Worm (Caenorhabditis elegans) whole organism, L4 larva: ENCODE results near the gene ragc-1.

ENCODE experiments used
- F49E8.2 ChIP-seq: sonication (generic microtip); optimal IDR thresholded peaks from 2 replicates; lab custom pipeline; 2016; ENCODE audit warnings: missing compliant biosample characterization, mild to moderate bottlenecking, missing genetic modification characterization, borderline replicate concordance
- R02D3.7 ChIP-seq: fragments of 150-350 bp; sonication (generic microtip); optimal IDR thresholded peaks from 3 replicates; lab custom pipeline; 2014; ENCODE audit warnings: missing biosample characterization, missing genetic modification characterization
- T26A8.4 ChIP-seq: fragments of 200-800 bp; sonication (Bioruptor generic); IDR thresholded peaks from 2 replicates; pipeline ENCODE4 v1.3.6; 2022; ENCODE audit warnings: missing genetic modification characterization, missing compliant biosample characterization
- Y48G9A.11 ChIP-seq: fragments of 200-800 bp; sonication (Bioruptor generic); IDR thresholded peaks from 2 replicates; pipeline ENCODE4 v1.3.6; 2022; ENCODE audit warnings: missing genetic modification reagents, missing genetic modification characterization, missing compliant biosample characterization
- ZK337.2 ChIP-seq: fragments of 200-800 bp; sonication (Bioruptor generic); IDR thresholded peaks from 2 replicates; pipeline ENCODE4 v1.3.6; 2022; ENCODE audit warnings: missing genetic modification reagents, missing genetic modification characterization, missing compliant biosample characterization
- ZK546.5 ChIP-seq, 2 experiments: sonication (generic microtip); optimal IDR thresholded peaks; 2 replicates each; lab custom pipeline; 2017; ENCODE audit warnings: missing biosample characterization in 2 of 2, missing genetic modification characterization in 2 of 2
- aha-1 ChIP-seq: fragments of 150-350 bp; peaks from one replicate; lab custom pipeline; 2014; ENCODE audit warnings: missing biosample characterization, missing genetic modification characterization
- arid-1 ChIP-seq: fragments of 200-800 bp; sonication (Bioruptor generic); conservative IDR thresholded peaks from 2 replicates; pipeline ENCODE4 v1.3.6; 2022; ENCODE audit warnings: missing genetic modification reagents, missing genetic modification characterization, missing compliant biosample characterization
- ceh-20 ChIP-seq: fragments of 200-800 bp; sonication (Bioruptor generic); IDR thresholded peaks from 2 replicates; pipeline ENCODE4 v1.3.6; 2022; ENCODE audit warnings: missing genetic modification reagents, missing genetic modification characterization, missing compliant biosample characterization
- ceh-28 ChIP-seq: fragments of 150-350 bp; optimal IDR thresholded peaks from 2 replicates; lab custom pipeline; 2014; ENCODE audit warnings: missing biosample characterization, missing genetic modification reagents, missing genetic modification characterization
- ceh-32 ChIP-seq: sonication (generic microtip); optimal IDR thresholded peaks from 2 replicates; lab custom pipeline; 2016; ENCODE audit warnings: mild to moderate bottlenecking, missing genetic modification characterization, missing compliant biosample characterization; ENCODE audit not compliant: poor library complexity
- ceh-62 ChIP-seq: sonication (generic microtip); optimal IDR thresholded peaks from 2 replicates; lab custom pipeline; 2017; ENCODE audit warnings: missing biosample characterization, missing genetic modification characterization
- ceh-82 ChIP-seq: sonication (generic microtip); optimal IDR thresholded peaks from 2 replicates; lab custom pipeline; 2017; ENCODE audit warnings: missing biosample characterization, missing genetic modification characterization
- daf-12 ChIP-seq: fragments of 150-350 bp; optimal IDR thresholded peaks from 2 replicates; lab custom pipeline; 2014; ENCODE audit warnings: missing biosample characterization, missing genetic modification reagents, missing genetic modification characterization
- daf-16 ChIP-seq, 3 experiments: sonication (generic microtip); optimal IDR thresholded peaks; 2 replicates each; lab custom pipeline; 2016 to 2017; ENCODE audit warnings: missing genetic modification characterization in 3 of 3, missing genetic modification reagents in 3 of 3, mild to moderate bottlenecking in 2 of 3, missing compliant biosample characterization in 2 of 3, missing biosample characterization in 1 of 3, moderate library complexity in 1 of 3
- daf-8 ChIP-seq: fragments of 200-800 bp; sonication (Bioruptor generic); IDR thresholded peaks from 2 replicates; pipeline ENCODE4 v1.3.6; 2022; ENCODE audit warnings: missing genetic modification characterization, missing compliant biosample characterization
- egl-43 ChIP-seq: fragments of 200-800 bp; sonication (Bioruptor generic); IDR thresholded peaks from 2 replicates; pipeline ENCODE4 v1.3.6; 2022; ENCODE audit warnings: missing genetic modification reagents, missing genetic modification characterization, missing compliant biosample characterization
- hmg-1.1 ChIP-seq: fragments of 200-800 bp; sonication (Bioruptor generic); IDR thresholded peaks from 2 replicates; pipeline ENCODE4 v1.3.6; 2022; ENCODE audit warnings: missing genetic modification reagents, missing genetic modification characterization, missing compliant biosample characterization
- lin-15B ChIP-seq: fragments of 150-350 bp; sonication (generic microtip); optimal IDR thresholded peaks from 3 replicates; lab custom pipeline; 2014; ENCODE audit warnings: missing biosample characterization, missing genetic modification characterization
- lin-38 ChIP-seq: fragments of 200-800 bp; sonication (Bioruptor generic); IDR thresholded peaks from 2 replicates; pipeline ENCODE4 v1.3.6; 2022; ENCODE audit warnings: missing genetic modification reagents, missing genetic modification characterization, missing compliant biosample characterization
- madf-5 ChIP-seq, 2 experiments: fragments of 200-800 bp; sonication (Bioruptor generic); IDR thresholded peaks; 2 replicates each; pipeline ENCODE4 v1.3.6; 2022; ENCODE audit warnings: missing compliant biosample characterization in 2 of 2, missing genetic modification characterization in 2 of 2
- madf-9 ChIP-seq: fragments of 200-800 bp; sonication (Bioruptor generic); conservative IDR thresholded peaks from 2 replicates; pipeline ENCODE4 v1.3.6; 2022; ENCODE audit warnings: missing genetic modification reagents, missing genetic modification characterization, missing compliant biosample characterization
- mdt-29 ChIP-seq: fragments of 200-800 bp; sonication (Bioruptor generic); IDR thresholded peaks from 2 replicates; pipeline ENCODE4 v1.3.6; 2022; ENCODE audit warnings: missing genetic modification reagents, missing genetic modification characterization, missing compliant biosample characterization
- mep-1 ChIP-seq: fragments of 150-350 bp; sonication (generic microtip); optimal IDR thresholded peaks from 3 replicates; lab custom pipeline; 2014; ENCODE audit warnings: missing biosample characterization, missing genetic modification characterization
- mxl-2 ChIP-seq: fragments of 200-800 bp; sonication (Bioruptor generic); conservative IDR thresholded peaks from 2 replicates; pipeline ENCODE4 v1.3.6; 2022; ENCODE audit warnings: missing genetic modification reagents, missing genetic modification characterization, missing compliant biosample characterization
- nhr-111 ChIP-seq: fragments of 200-800 bp; sonication (Bioruptor generic); optimal IDR thresholded peaks from 2 replicates; lab custom pipeline; 2018; ENCODE audit warnings: mild to moderate bottlenecking, missing genetic modification characterization, missing compliant biosample characterization
- nhr-48 ChIP-seq: sonication (generic microtip); optimal IDR thresholded peaks from 2 replicates; lab custom pipeline; 2016; ENCODE audit warnings: mild to moderate bottlenecking, missing genetic modification characterization, missing compliant biosample characterization
- pha-4 ChIP-seq, 2 experiments: fragments of 150-350 bp in 1 of 2; fragments of 200-800 bp in 1 of 2; sonication (Bioruptor generic) in 1 of 2; IDR thresholded peaks in 1 of 2; optimal IDR thresholded peaks in 1 of 2; 2 replicates each; pipeline versions ENCODE4 v1.3.6 to Lab custom; 2014 to 2022; ENCODE audit warnings: missing genetic modification characterization in 2 of 2, missing genetic modification reagents in 2 of 2, missing biosample characterization in 1 of 2, missing compliant biosample characterization in 1 of 2
- saeg-2 ChIP-seq: fragments of 200-800 bp; sonication (Bioruptor generic); IDR thresholded peaks from 2 replicates; pipeline ENCODE4 v1.3.6; 2022; ENCODE audit warnings: missing genetic modification reagents, missing genetic modification characterization, missing compliant biosample characterization
- sdz-12 ChIP-seq: fragments of 200-800 bp; sonication (Bioruptor generic); optimal IDR thresholded peaks from 2 replicates; lab custom pipeline; 2018; ENCODE audit warnings: mild to moderate bottlenecking, missing genetic modification characterization, missing compliant biosample characterization
- set-16 ChIP-seq: fragments of 200-800 bp; sonication (Bioruptor generic); IDR thresholded peaks from 2 replicates; pipeline ENCODE4 v1.3.6; 2022; ENCODE audit warnings: missing genetic modification reagents, missing genetic modification characterization, missing compliant biosample characterization
- skn-1 ChIP-seq: fragments of 150-350 bp; optimal IDR thresholded peaks from 2 replicates; lab custom pipeline; 2014; ENCODE audit warnings: missing biosample characterization, missing genetic modification characterization
- snpc-1.2 ChIP-seq: fragments of 200-800 bp; sonication (Bioruptor generic); IDR thresholded peaks from 2 replicates; pipeline ENCODE4 v1.3.6; 2022; ENCODE audit warnings: missing genetic modification reagents, missing genetic modification characterization, missing compliant biosample characterization
- unc-130 ChIP-seq: sonication (generic microtip); optimal IDR thresholded peaks from 2 replicates; lab custom pipeline; 2016; ENCODE audit warnings: missing genetic modification reagents, missing genetic modification characterization, missing compliant biosample characterization
- unc-62 ChIP-seq, 3 experiments: fragments of 150-350 bp in 1 of 3; sonication (generic microtip); optimal IDR thresholded peaks in 2 of 3; peaks in 1 of 3; 1 replicate in 1 of 3; 2 replicates in 2 of 3; lab custom pipeline; 2014 to 2017; ENCODE audit warnings: missing biosample characterization in 3 of 3, missing genetic modification characterization in 3 of 3, missing genetic modification reagents in 3 of 3, missing genotype in 1 of 3
- zag-1 ChIP-seq: fragments of 150-350 bp; optimal IDR thresholded peaks from 2 replicates; lab custom pipeline; 2014; ENCODE audit warnings: missing biosample characterization, missing genetic modification characterization
- zfp-3 ChIP-seq: fragments of 200-800 bp; sonication (Bioruptor generic); conservative IDR thresholded peaks from 2 replicates; pipeline ENCODE4 v1.3.6; 2022; ENCODE audit warnings: missing genetic modification reagents, missing genetic modification characterization, missing compliant biosample characterization
- zip-2 ChIP-seq: fragments of 150-350 bp; optimal IDR thresholded peaks from 2 replicates; lab custom pipeline; 2014; ENCODE audit warnings: missing biosample characterization, missing genetic modification characterization
- ztf-11 ChIP-seq: fragments of 150-350 bp; optimal IDR thresholded peaks from 2 replicates; lab custom pipeline; 2014; ENCODE audit warnings: missing biosample characterization, missing genetic modification characterization

Gene ragc-1

ce11 chrIV:11616543-11616942 is 11.8 kb upstream of the ragc-1 start:
- TF ChIP-seq egl-43 (GFP tag; lab: Robert Waterston, UW) (peak; percentile 63; the same call in 1 of the 2 replicates), set-16 (GFP tag; lab: Robert Waterston, UW) (peak; percentile 97), mxl-2 (peak; percentile 60; the same call in 1 of the 2 replicates)
- TF ChIP-seq, all 104 proteins: peak for 3; not testable (repeated sequence) for 101

ce11 chrIV:11603265-11603840 is 1.4 kb downstream of the ragc-1 start:
- TF ChIP-seq hmg-1.1 (GFP tag; lab: Robert Waterston, UW) (no peak), zip-2 (tag; lab: Kevin White, UChicago) (no peak), aha-1 (peak; percentile 13), R02D3.7 (tag; lab: Kevin White, UChicago) (no peak), sdz-12 (GFP tag; lab: Kevin White, UChicago) (no peak), mep-1 (tag; lab: Kevin White, UChicago) (no peak), nhr-111 (GFP tag; lab: Kevin White, UChicago) (no peak), ceh-82 (tag; lab: Kevin White, UChicago) (no peak), T26A8.4 (GFP tag; lab: Robert Waterston, UW) (no peak), ztf-11 (tag; lab: Kevin White, UChicago) (no peak), saeg-2 (GFP tag; lab: Robert Waterston, UW) (no peak), daf-12 (tag; lab: Kevin White, UChicago) (no peak), ceh-62 (no peak), ZK337.2 (no peak), ceh-20 (GFP tag; lab: Robert Waterston, UW) (no peak), pha-4 (GFP tag; IDR thresholded peaks at IDR 0.05; lab: Robert Waterston, UW) (no peak), pha-4 (tag; optimal IDR thresholded peaks at IDR 0.05; lab: Kevin White, UChicago) (no peak), daf-16 (GFP tag; optimal IDR thresholded peaks at IDR 0.05; lab: Kevin White, UChicago) (no peak), daf-16 (tag; optimal IDR thresholded peaks at IDR 0.05; lab: Kevin White, UChicago) (peak; percentile 21), lin-15B (no peak), nhr-48 (tag; lab: Kevin White, UChicago) (no peak), madf-9 (no peak), unc-130 (GFP tag; lab: Kevin White, UChicago) (no peak), ceh-28 (no peak), ceh-32 (tag; lab: Kevin White, UChicago) (no peak), F49E8.2 (tag; lab: Kevin White, UChicago) (peak; percentile 6), Y48G9A.11 (no peak), ZK546.5 (tag; optimal IDR thresholded peaks at IDR 0.05; lab: Kevin White, UChicago) (no peak), daf-8 (GFP tag; lab: Robert Waterston, UW) (no peak), skn-1 (tag; lab: Kevin White, UChicago) (no peak), mxl-2 (no peak), unc-62 (GFP tag; optimal IDR thresholded peaks at IDR 0.05 in 1 of 2; lab: Kevin White, UChicago) (peak in 1 of 2 experiments; percentile 96), unc-62 (tag; optimal IDR thresholded peaks at IDR 0.05; lab: Kevin White, UChicago) (no peak), madf-5 (GFP tag; IDR thresholded peaks at IDR 0.05; lab: Robert Waterston, UW) (no peak), mdt-29 (no peak), snpc-1.2 (GFP tag; lab: Robert Waterston, UW) (peak; percentile 40; the same call in 1 of the 2 replicates), arid-1 (no peak), zfp-3 (no peak), zag-1 (tag; lab: Kevin White, UChicago) (no peak), lin-38 (GFP tag; lab: Robert Waterston, UW) (peak; percentile 47), set-16 (GFP tag; lab: Robert Waterston, UW) (no peak)
